Worm (Caenorhabditis elegans): Measurements from ENCODE around the gene sde-2.
A peak's percentile ranks its signal among the peaks of the same experiment; 100 is the strongest.

DNA sequence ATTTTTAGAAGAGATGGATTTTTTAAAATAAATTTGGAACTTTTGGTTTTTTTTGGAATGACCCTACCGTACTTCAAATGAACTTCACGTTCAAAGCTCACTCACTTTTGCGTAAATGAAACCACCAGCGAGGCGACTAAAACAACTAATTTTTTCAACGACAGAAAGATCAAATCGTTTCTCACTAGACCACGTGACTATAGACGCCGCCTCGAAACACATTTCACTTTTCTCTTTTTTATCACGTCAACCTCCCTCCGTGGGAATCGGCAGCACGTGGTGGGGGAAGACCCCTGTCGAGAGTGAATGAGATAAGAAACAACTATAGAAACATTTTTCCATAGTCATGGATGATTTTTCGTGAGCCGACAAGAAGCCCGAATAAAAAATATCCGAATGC lies 29.9 kb downstream of the sde-2 start:
- TF ChIP-seq nhr-43 (tag; optimal IDR thresholded peaks at IDR 0.05; ENCODE audit: poor library complexity, severe bottlenecking) (peak; percentile 91), lin-15B (tag; optimal IDR thresholded peaks at IDR 0.05) (no peak), skn-1 (tag; optimal IDR thresholded peaks at IDR 0.05) (no peak), elt-3 (tag; optimal IDR thresholded peaks at IDR 0.05) (no peak), unc-62 (GFP tag; optimal IDR thresholded peaks at IDR 0.05) (no peak), fos-1 (tag; optimal IDR thresholded peaks at IDR 0.05) (no peak), snpc-4 (tag; optimal IDR thresholded peaks at IDR 0.05) (peak; percentile 48), ztf-4 (tag; optimal IDR thresholded peaks at IDR 0.05) (peak; percentile 54), zag-1 (tag; optimal IDR thresholded peaks at IDR 0.05) (no peak), egl-27 (tag; optimal IDR thresholded peaks at IDR 0.05) (no peak), nhr-25 (tag; optimal IDR thresholded peaks at IDR 0.05) (peak; percentile 91)
